Fruit fly (Drosophila melanogaster) whole organism, wandering third instar larva: Measurements from ENCODE around the gene plx.
A peak's percentile ranks its signal among the peaks of the same experiment; 100 is the strongest.

ENCODE experiments used
- Dfd ChIP-seq: fragments of >200 bp; optimal IDR thresholded peaks from 2 replicates; lab custom pipeline; 2017; ENCODE audit warnings: missing biosample characterization, missing genetic modification characterization
- Mio ChIP-seq: sonication (Bioruptor generic); optimal IDR thresholded peaks from 2 replicates; lab custom pipeline; 2016; ENCODE audit warnings: missing biosample characterization, missing genetic modification characterization
- OdsH ChIP-seq: fragments of 200-800 bp; sonication (Bioruptor generic); optimal IDR thresholded peaks from 2 replicates; lab custom pipeline; 2016; ENCODE audit warnings: missing biosample characterization, mild to moderate bottlenecking, missing genetic modification characterization
- lola ChIP-seq: fragments of >200 bp; optimal IDR thresholded peaks from 2 replicates; lab custom pipeline; 2017; ENCODE audit warnings: missing biosample characterization, missing genetic modification characterization
- pan ChIP-seq: fragments of >200 bp; optimal IDR thresholded peaks from 2 replicates; lab custom pipeline; 2017
- psq ChIP-seq: fragments of 200-800 bp; sonication (Bioruptor generic); optimal IDR thresholded peaks from 3 replicates; lab custom pipeline; 2017; ENCODE audit warnings: missing biosample characterization, mild to moderate bottlenecking, missing genetic modification characterization, moderate library complexity

DNA sequence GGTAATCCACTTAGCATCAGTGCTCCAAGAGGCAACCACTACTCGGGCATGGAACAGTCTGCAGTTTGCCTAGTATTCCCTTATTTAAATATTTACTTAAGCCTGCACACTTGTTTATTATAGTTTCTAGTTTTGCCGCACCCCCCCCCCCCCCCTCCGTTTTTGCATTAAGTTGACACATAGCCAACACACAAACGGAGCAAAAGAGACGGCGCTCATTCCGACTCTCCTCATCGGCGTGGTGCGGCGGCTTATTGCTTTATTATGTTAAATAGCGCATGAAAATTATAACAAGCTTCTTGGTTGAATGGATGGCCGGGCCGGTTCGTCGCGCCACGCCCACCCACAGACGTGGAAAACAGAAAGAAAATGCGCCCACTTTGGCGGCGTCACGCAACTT is 4.0 kb downstream of the plx start:
- TF ChIP-seq psq (GFP tag; lab: Kevin White, UChicago), result no peak
- TF ChIP-seq lola, result no peak
- no peak for TF ChIP-seq OdsH (GFP tag; lab: Kevin White, UChicago)
- TF ChIP-seq Mio (GFP tag; lab: Kevin White, UChicago), result no peak
- peak; percentile 61 for TF ChIP-seq Dfd (GFP tag; lab: Kevin White, UChicago)
- TF ChIP-seq pan (lab: Kevin White, UChicago), result no peak
